Worm (Caenorhabditis elegans) whole organism, young adult: ENCODE data around the gene C31A11.13.
A peak's percentile ranks its signal among the peaks of the same experiment; 100 is the strongest.

Source experiments
- B0035.1 ChIP-seq: sonication (generic microtip); optimal IDR thresholded peaks from 2 replicates; lab custom pipeline; 2016; ENCODE audit warnings: missing genetic modification characterization, mild to moderate bottlenecking, missing compliant biosample characterization, missing genotype, missing genetic modification reagents
- B0336.3 ChIP-seq: fragments of 200-800 bp; sonication (Bioruptor generic); IDR thresholded peaks from 2 replicates; pipeline ENCODE4 v1.3.6; 2022; ENCODE audit warnings: missing genetic modification characterization, missing compliant biosample characterization
- C06A6.2 ChIP-seq: fragments of 200-800 bp; sonication (Bioruptor generic); conservative IDR thresholded peaks from 2 replicates; pipeline ENCODE4 v1.3.6; 2022; ENCODE audit warnings: missing genetic modification characterization, missing compliant biosample characterization
- F10E7.11 ChIP-seq: sonication (generic microtip); optimal IDR thresholded peaks from 2 replicates; lab custom pipeline; 2017; ENCODE audit warnings: mild to moderate bottlenecking, missing genetic modification characterization, moderate library complexity, missing compliant biosample characterization
- F39B2.1 ChIP-seq: fragments of 200-800 bp; sonication (Bioruptor generic); IDR thresholded peaks from 2 replicates; pipeline ENCODE4 v1.3.6; 2022; ENCODE audit warnings: missing genetic modification reagents, missing genetic modification characterization, missing compliant biosample characterization
- F52B5.7 ChIP-seq: sonication (generic microtip); optimal IDR thresholded peaks from 2 replicates; lab custom pipeline; 2016; ENCODE audit warnings: mild to moderate bottlenecking, missing genetic modification characterization, missing compliant biosample characterization
- F57C9.4 ChIP-seq: sonication (generic microtip); optimal IDR thresholded peaks from 2 replicates; lab custom pipeline; 2017; ENCODE audit warnings: mild to moderate bottlenecking, missing genetic modification characterization, missing compliant biosample characterization
- Y67H2A.10 ChIP-seq: fragments of 200-800 bp; sonication (Bioruptor generic); conservative IDR thresholded peaks from 2 replicates; pipeline ENCODE4 v1.3.6; 2022; ENCODE audit warnings: missing genetic modification reagents, missing genetic modification characterization, missing compliant biosample characterization
- aptf-2 ChIP-seq: fragments of 200-800 bp; sonication (Bioruptor generic); conservative IDR thresholded peaks from 2 replicates; pipeline ENCODE4 v1.3.6; 2022; ENCODE audit warnings: missing genetic modification reagents, missing genetic modification characterization, missing compliant biosample characterization
- attf-5 ChIP-seq: fragments of 200-800 bp; sonication (Bioruptor generic); optimal IDR thresholded peaks from 2 replicates; lab custom pipeline; 2018; ENCODE audit warnings: mild to moderate bottlenecking, missing genetic modification characterization, missing compliant biosample characterization
- cebp-1 ChIP-seq, 2 experiments: fragments of 200-800 bp in 1 of 2; sonication (Bioruptor generic) in 1 of 2; sonication (generic microtip) in 1 of 2; IDR thresholded peaks in 1 of 2; optimal IDR thresholded peaks in 1 of 2; 2 replicates each; pipeline versions ENCODE4 v1.3.6 to Lab custom; 2017 to 2022; ENCODE audit warnings: missing compliant biosample characterization in 2 of 2, missing genetic modification characterization in 2 of 2, mild to moderate bottlenecking in 1 of 2, missing genetic modification reagents in 1 of 2, moderate library complexity in 1 of 2
- ceh-58 ChIP-seq: fragments of 200-800 bp; sonication (Bioruptor generic); IDR thresholded peaks from 2 replicates; pipeline ENCODE4 v1.3.6; 2022; ENCODE audit warnings: missing genetic modification characterization, missing compliant biosample characterization
- die-1 ChIP-seq: sonication (generic microtip); optimal IDR thresholded peaks from 2 replicates; lab custom pipeline; 2016; ENCODE audit warnings: missing genotype, mild to moderate bottlenecking, missing genetic modification characterization, missing compliant biosample characterization
- dpl-1 ChIP-seq: fragments of 150-350 bp; optimal IDR thresholded peaks from 2 replicates; lab custom pipeline; 2014; ENCODE audit warnings: missing biosample characterization, missing genetic modification reagents, missing genetic modification characterization
- egl-44 ChIP-seq: fragments of 200-800 bp; sonication (Bioruptor generic); IDR thresholded peaks from 2 replicates; pipeline ENCODE4 v1.3.6; 2022; ENCODE audit warnings: missing genetic modification reagents, missing genetic modification characterization, missing compliant biosample characterization
- lin-35 ChIP-seq, 3 experiments: fragments of 150-350 bp in 2 of 3; sonication (generic microtip) in 1 of 3; optimal IDR thresholded peaks; 2 replicates each; lab custom pipeline; 2014 to 2018; ENCODE audit warnings: missing biosample characterization in 3 of 3, missing genetic modification characterization in 3 of 3, missing genetic modification reagents in 3 of 3
- lin-54 ChIP-seq: fragments of 200-800 bp; sonication (Bioruptor generic); optimal IDR thresholded peaks from 2 replicates; lab custom pipeline; 2018; ENCODE audit warnings: mild to moderate bottlenecking, missing genetic modification characterization, missing compliant biosample characterization
- lsl-1 ChIP-seq: fragments of 200-800 bp; sonication (Bioruptor generic); optimal IDR thresholded peaks from 2 replicates; lab custom pipeline; 2018; ENCODE audit warnings: mild to moderate bottlenecking, missing genetic modification characterization, moderate library complexity, missing compliant biosample characterization
- lsy-27 ChIP-seq: sonication (generic microtip); optimal IDR thresholded peaks from 2 replicates; lab custom pipeline; 2017; ENCODE audit warnings: missing genetic modification characterization, mild to moderate bottlenecking, missing compliant biosample characterization, antibody characterized with exemption, missing genotype, borderline replicate concordance; ENCODE audit not compliant: insufficient read depth
- nfya-1 ChIP-seq: sonication (generic microtip); optimal IDR thresholded peaks from 2 replicates; lab custom pipeline; 2017; ENCODE audit warnings: antibody characterized with exemption, missing compliant biosample characterization, missing genetic modification characterization, borderline replicate concordance; ENCODE audit not compliant: insufficient read depth
- nhr-80 ChIP-seq: sonication (generic microtip); optimal IDR thresholded peaks from 2 replicates; lab custom pipeline; 2016; ENCODE audit warnings: missing genetic modification characterization, missing compliant biosample characterization
- rcor-1 ChIP-seq: fragments of 200-800 bp; sonication (Bioruptor generic); IDR thresholded peaks from 2 replicates; pipeline ENCODE4 v1.3.6; 2022; ENCODE audit warnings: missing genetic modification reagents, missing genetic modification characterization, missing compliant biosample characterization
- repo-1 ChIP-seq: sonication (generic microtip); optimal IDR thresholded peaks from 2 replicates; lab custom pipeline; 2017; ENCODE audit warnings: mild to moderate bottlenecking, missing genetic modification characterization, missing compliant biosample characterization
- snpc-4 ChIP-seq, 5 experiments: fragments of 150-350 bp in 1 of 5; sonication (generic microtip) in 4 of 5; optimal IDR thresholded peaks; 2 replicates each; lab custom pipeline; 2014 to 2018; ENCODE audit warnings: missing genetic modification characterization in 5 of 5, missing biosample characterization in 3 of 5, antibody characterized with exemption in 2 of 5, mild to moderate bottlenecking in 2 of 5, missing compliant biosample characterization in 2 of 5, missing genotype in 2 of 5, moderate library complexity in 2 of 5, missing genetic modification reagents in 1 of 5
- zfh-2 ChIP-seq: fragments of 200-800 bp; sonication (Bioruptor generic); conservative IDR thresholded peaks from 2 replicates; pipeline ENCODE4 v1.3.6; 2022; ENCODE audit warnings: missing genetic modification reagents, missing genetic modification characterization, missing compliant biosample characterization
- ztf-18 ChIP-seq: sonication (generic microtip); optimal IDR thresholded peaks from 2 replicates; lab custom pipeline; 2016; ENCODE audit warnings: missing genotype, mild to moderate bottlenecking, missing genetic modification characterization, missing compliant biosample characterization
- ztf-3 ChIP-seq: fragments of 200-800 bp; sonication (Bioruptor generic); optimal IDR thresholded peaks from 2 replicates; lab custom pipeline; 2018; ENCODE audit warnings: mild to moderate bottlenecking, missing genetic modification characterization, missing compliant biosample characterization

Gene C31A11.13

DNA sequence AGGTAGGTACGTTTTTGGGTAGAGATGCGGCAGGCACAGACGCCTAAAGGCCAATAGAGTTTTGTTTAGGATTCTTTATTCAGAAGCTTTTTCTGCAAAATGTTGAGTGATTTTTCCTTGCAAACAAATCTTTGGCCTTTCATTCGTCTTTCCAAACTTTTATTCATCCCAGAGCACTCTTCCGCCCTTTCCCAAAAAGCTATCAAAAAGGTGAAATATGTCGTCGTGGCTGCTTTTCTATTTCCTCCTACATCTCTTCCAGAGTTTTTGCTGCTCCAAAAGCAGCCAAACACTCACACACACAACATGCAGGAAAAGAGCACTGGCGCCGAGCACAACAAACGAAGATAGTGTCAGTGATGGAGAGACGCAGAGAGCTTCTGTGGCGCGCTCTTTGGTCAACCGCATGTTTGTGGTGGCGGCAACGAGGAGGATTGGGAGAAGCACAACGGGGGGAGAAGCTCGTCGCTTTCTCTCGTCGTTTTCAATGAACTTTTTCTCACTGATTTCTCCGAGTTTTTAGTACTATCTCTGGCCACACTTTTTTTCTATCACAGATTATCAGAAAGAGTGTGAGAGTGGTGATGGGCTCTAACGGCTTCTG, 48.5 kb upstream of the C31A11.13 start (continued):
- no peak for TF ChIP-seq ztf-3 (GFP tag; lab: Kevin White, UChicago)
- TF ChIP-seq B0336.3 (GFP tag; lab: Robert Waterston, UW), result peak; percentile 47; the same call in 1 of the 2 replicates
- TF ChIP-seq snpc-4 (GFP tag; optimal IDR thresholded peaks at IDR 0.05; lab: Kevin White, UChicago), result no peak
- TF ChIP-seq snpc-4 (tag; optimal IDR thresholded peaks at IDR 0.05; lab: Kevin White, UChicago), result peak; percentile 34 to 58 (median 40)
- no peak for TF ChIP-seq ztf-18
- no peak for TF ChIP-seq aptf-2 (GFP tag; lab: Robert Waterston, UW)
- peak; percentile 92 for TF ChIP-seq zfh-2 (GFP tag; lab: Robert Waterston, UW)
- TF ChIP-seq lsl-1 (GFP tag; lab: Kevin White, UChicago), result no peak
- TF ChIP-seq egl-44 (GFP tag; lab: Robert Waterston, UW), result no peak
- no peak for TF ChIP-seq cebp-1 (GFP tag; IDR thresholded peaks at IDR 0.05; lab: Robert Waterston, UW)
- TF ChIP-seq cebp-1 (tag; optimal IDR thresholded peaks at IDR 0.05; lab: Kevin White, UChicago), result peak; percentile 61

ce11 chrV:16350061-16350460, 47.7 kb upstream of the C31A11.13 start:
- TF ChIP-seq F52B5.7 (tag; lab: Kevin White, UChicago) (no peak), lsy-27 (tag; lab: Kevin White, UChicago) (no peak), dpl-1 (GFP tag; lab: Kevin White, UChicago) (no peak), lin-54 (GFP tag; lab: Kevin White, UChicago) (no peak), F10E7.11 (tag; lab: Kevin White, UChicago) (no peak), lsl-1 (GFP tag; lab: Kevin White, UChicago) (no peak), F39B2.1 (GFP tag; lab: Robert Waterston, UW) (no peak), rcor-1 (GFP tag; lab: Robert Waterston, UW) (no peak), attf-5 (GFP tag; lab: Kevin White, UChicago) (no peak)

DNA sequence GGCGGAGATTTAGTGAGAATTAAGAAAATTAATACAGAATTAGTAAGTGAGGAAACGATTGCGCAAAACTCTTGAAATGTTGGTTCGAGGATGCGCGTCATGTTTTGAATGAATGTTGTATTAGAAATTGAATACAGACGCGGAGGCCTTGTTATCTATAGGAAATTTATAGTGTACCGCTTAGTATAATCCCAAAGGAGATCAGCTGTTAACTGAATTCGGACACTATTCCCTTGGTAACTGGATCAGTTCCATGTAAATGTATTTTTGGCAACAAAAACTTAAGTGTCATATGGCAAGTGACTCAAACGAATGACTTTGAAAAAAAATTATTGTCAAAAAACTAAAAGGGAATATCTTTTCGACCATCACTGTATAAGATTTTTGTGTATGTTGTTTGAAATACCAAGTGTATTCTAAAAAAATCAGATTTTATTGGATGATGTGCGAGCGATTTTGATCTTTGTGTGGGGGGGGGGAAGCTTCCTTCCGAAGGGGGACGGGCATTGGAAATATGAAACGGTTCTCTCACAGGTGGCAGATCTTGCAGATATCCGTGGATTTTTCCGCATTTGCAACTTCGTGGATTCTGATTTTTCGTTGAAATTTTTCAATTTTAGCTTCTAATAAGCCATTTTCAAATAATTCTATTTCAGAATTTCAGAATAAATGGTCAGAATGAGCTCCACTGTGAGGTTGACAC, 44.2 kb upstream of the C31A11.13 start, which contains the start of the genes W08G11.5 and W08G11.1:
Gene W08G11.5, minus strand, starts transcription at position 101 of the 703 bp plus-strand sequence.
Gene W08G11.1, plus strand, starts transcription at position 653 of the 703 bp plus-strand sequence.
- TF ChIP-seq repo-1 (tag; lab: Kevin White, UChicago) (no peak), cebp-1 (GFP tag; IDR thresholded peaks at IDR 0.05; lab: Robert Waterston, UW) (no peak), cebp-1 (tag; optimal IDR thresholded peaks at IDR 0.05; lab: Kevin White, UChicago) (no peak), ztf-3 (GFP tag; lab: Kevin White, UChicago) (no peak), F57C9.4 (tag; lab: Kevin White, UChicago) (no peak), nfya-1 (no peak), C06A6.2 (no peak)
- TF ChIP-seq, all 124 proteins: peak for 0

DNA sequence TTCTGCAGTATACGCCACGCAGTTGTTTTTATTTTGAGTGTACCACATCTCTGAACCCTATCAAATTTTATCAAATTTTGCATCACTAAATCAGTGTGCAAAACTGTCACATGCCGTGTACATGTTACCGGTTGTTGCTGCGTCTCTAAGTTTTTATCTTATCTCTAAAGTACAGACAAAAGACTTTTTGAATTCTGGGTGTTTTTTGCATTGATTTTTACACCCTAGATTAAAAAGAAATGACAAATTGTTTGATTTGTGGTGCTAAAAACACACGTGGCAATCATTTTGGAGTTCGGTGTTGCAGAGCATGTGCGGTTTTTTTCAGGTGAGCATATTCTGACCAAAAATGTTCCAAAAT, 39.9 kb upstream of the C31A11.13 start, which contains the start of gene nhr-193:
Gene nhr-193, plus strand, starts transcription at position 51 of the 361 bp plus-strand sequence.
- TF ChIP-seq Y67H2A.10 (GFP tag; lab: Robert Waterston, UW) (no peak), lin-35 (GFP tag; optimal IDR thresholded peaks at IDR 0.05; lab: Kevin White, UChicago) (no peak), die-1 (no peak), B0035.1 (tag; lab: Kevin White, UChicago) (no peak), ceh-58 (GFP tag; lab: Robert Waterston, UW) (no peak), nhr-80 (tag; lab: Kevin White, UChicago) (peak; percentile 24)
